Worm (Caenorhabditis elegans): ENCODE results near the gene R166.2.
A peak's percentile ranks its signal among the peaks of the same experiment; 100 is the strongest.

R166.2 gene

ce11 chrII:10486738-10487137, 50.7 kb downstream of the R166.2 start, which contains the start of gene ZK666.15:
TSS of gene ZK666.15 (plus strand) at chrII:10487038.
- no peak for TF ChIP-seq dpff-1 (tag; optimal IDR thresholded peaks at IDR 0.05)
- no peak for TF ChIP-seq ceh-79 (tag; optimal IDR thresholded peaks at IDR 0.05)
- TF ChIP-seq ama-1 (optimal IDR thresholded peaks at IDR 0.05) = no peak
- no peak for TF ChIP-seq ama-1 (GFP tag; optimal IDR thresholded peaks at IDR 0.05)
- TF ChIP-seq sea-2 (GFP tag; IDR thresholded peaks at IDR 0.05) = no peak
- no peak for TF ChIP-seq ztf-25 (GFP tag; IDR thresholded peaks at IDR 0.05)
- TF ChIP-seq cebp-2 (GFP tag; IDR thresholded peaks at IDR 0.05) = no peak

ce11 chrII:10485640-10486039, 51.8 kb downstream of the R166.2 start:
- TF ChIP-seq attf-5 (GFP tag; optimal IDR thresholded peaks at IDR 0.05) (no peak), lsl-1 (GFP tag; optimal IDR thresholded peaks at IDR 0.05) (no peak), nhr-80 (tag; optimal IDR thresholded peaks at IDR 0.05) (peak; percentile 18), ceh-79 (tag; optimal IDR thresholded peaks at IDR 0.05) (no peak), F10E7.11 (tag; optimal IDR thresholded peaks at IDR 0.05) (no peak), C06A6.2 (GFP tag; conservative IDR thresholded peaks at IDR 0.05) (no peak)

Data from whole organism, young adult.